Fruit fly (Drosophila melanogaster): ENCODE results near the gene S-Lap3.

The S-Lap3 gene

DNA sequence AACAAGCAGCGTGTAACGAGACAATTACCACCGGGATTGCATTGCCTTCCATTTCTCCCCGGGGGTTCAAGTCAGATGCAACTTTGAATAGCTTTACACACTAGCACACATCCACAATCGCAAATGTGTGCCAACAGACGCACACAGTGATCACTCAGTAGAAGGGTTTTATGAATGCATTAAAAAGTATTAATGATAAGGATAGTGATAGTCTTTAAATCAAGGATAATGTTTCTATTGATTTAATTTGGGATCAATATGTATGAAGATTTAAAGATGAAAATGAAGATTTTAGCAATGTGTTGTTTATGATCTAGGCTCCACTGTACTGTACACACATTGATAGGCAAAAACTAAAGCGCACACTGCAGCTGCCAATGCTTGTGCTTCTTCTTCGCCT, 39.6 kb downstream of the S-Lap3 start (continued):
- TF ChIP-seq btn (GFP tag; optimal IDR thresholded peaks at IDR 0.05) (no peak), CG1647 (GFP tag; optimal IDR thresholded peaks at IDR 0.05) (no peak), CG1603 (tag; optimal IDR thresholded peaks at IDR 0.05) (peak; percentile 12), CG10431 (GFP tag; optimal IDR thresholded peaks at IDR 0.05) (no peak), cato (GFP tag; optimal IDR thresholded peaks at IDR 0.05; ENCODE audit: borderline replicate concordance) (no peak), CG31388 (GFP tag; optimal IDR thresholded peaks at IDR 0.05) (no peak), Lim3 (GFP tag; IDR thresholded peaks at IDR 0.05) (no peak), dysf (GFP tag; IDR thresholded peaks at IDR 0.05) (no peak), CG2678 (tag; optimal IDR thresholded peaks at IDR 0.05) (peak; percentile 11), NC2α (GFP tag; optimal IDR thresholded peaks at IDR 0.05) (no peak), CG16813 (GFP tag; IDR thresholded peaks at IDR 0.05; ENCODE audit: partially characterized antibody) (no peak), CG10209 (GFP tag; optimal IDR thresholded peaks at IDR 0.05) (no peak), Bteb2 (GFP tag; optimal IDR thresholded peaks at IDR 0.05) (no peak), CG18764 (GFP tag; optimal IDR thresholded peaks at IDR 0.05) (no peak), CG8944 (GFP tag; optimal IDR thresholded peaks at IDR 0.05) (no peak), MBD-R2 (GFP tag; IDR thresholded peaks at IDR 0.05) (no peak), CG12071 (GFP tag; optimal IDR thresholded peaks at IDR 0.05) (no peak), Dek (tag; optimal IDR thresholded peaks at IDR 0.05) (no peak), NC2β (GFP tag; optimal IDR thresholded peaks at IDR 0.05) (no peak), Nf-YB (GFP tag; optimal IDR thresholded peaks at IDR 0.05) (no peak), TFAM (GFP tag; optimal IDR thresholded peaks at IDR 0.05) (no peak), Doc2 (GFP tag; IDR thresholded peaks at IDR 0.05) (no peak), pita (GFP tag; optimal IDR thresholded peaks at IDR 0.05) (no peak), crol (GFP tag; IDR thresholded peaks at IDR 0.05) (no peak), lov (optimal IDR thresholded peaks at IDR 0.05) (no peak), lov (GFP tag; IDR thresholded peaks at IDR 0.05) (no peak), lola (GFP tag; optimal IDR thresholded peaks at IDR 0.05) (peak in 1 of 3 experiments; percentile 17), CG33557 (GFP tag; optimal IDR thresholded peaks at IDR 0.05) (no peak), Sox100B (GFP tag; optimal IDR thresholded peaks at IDR 0.05) (no peak), dmrt99B (tag; optimal IDR thresholded peaks at IDR 0.05) (peak; percentile 27), YL-1 (GFP tag; optimal IDR thresholded peaks at IDR 0.05) (no peak), tin (GFP tag; optimal IDR thresholded peaks at IDR 0.05) (no peak), ash1 (GFP tag; optimal IDR thresholded peaks at IDR 0.05) (no peak), CG9817 (tag; optimal IDR thresholded peaks at IDR 0.05) (no peak), Dip2 (GFP tag; IDR thresholded peaks at IDR 0.05) (no peak), da (GFP tag; optimal IDR thresholded peaks at IDR 0.05) (no peak), Oaz (GFP tag; IDR thresholded peaks at IDR 0.05) (no peak), maf-S (GFP tag; optimal IDR thresholded peaks at IDR 0.05) (no peak), pnt (GFP tag; optimal IDR thresholded peaks at IDR 0.05) (no peak), exex (tag; optimal IDR thresholded peaks at IDR 0.05) (no peak), eyg (GFP tag; optimal IDR thresholded peaks at IDR 0.05) (no peak), Kr (GFP tag; optimal IDR thresholded peaks at IDR 0.05) (no peak), CG6272 (GFP tag; IDR thresholded peaks at IDR 0.05) (no peak), E2f1 (GFP tag; IDR thresholded peaks at IDR 0.05) (no peak), sens (GFP tag) (peak; percentile 27), Stat92E (GFP tag; optimal IDR thresholded peaks at IDR 0.05) (no peak), CG16863 (GFP tag; optimal IDR thresholded peaks at IDR 0.05) (no peak), bsh (GFP tag; optimal IDR thresholded peaks at IDR 0.05) (peak in 1 of 2 experiments; percentile 14), CG17328 (GFP tag; IDR thresholded peaks at IDR 0.05) (peak; percentile 13; the same call in 1 of the 2 replicates), CG12299 (tag; optimal IDR thresholded peaks at IDR 0.05) (no peak), CG18599 (GFP tag; optimal IDR thresholded peaks at IDR 0.05) (no peak), ranshi (GFP tag; IDR thresholded peaks at IDR 0.05) (no peak)
